Fruit fly (Drosophila melanogaster): Measurements from ENCODE around the gene CG45690.

CG45690 gene

dm6 chr2L:10657981-10658380, at the start of gene CG45690:
TSS of gene CG45690 (plus strand) at chr2L:10658281.
- TF ChIP-seq CG14655 (GFP tag; optimal IDR thresholded peaks at IDR 0.05) (no peak), Pif1B (GFP tag; optimal IDR thresholded peaks at IDR 0.05) (no peak), EcR (GFP tag; optimal IDR thresholded peaks at IDR 0.05) (no peak)

dm6 chr2L:10608662-10609262, 49.3 kb upstream of the CG45690 start:
- TF ChIP-seq CG8159 (tag; optimal IDR thresholded peaks at IDR 0.05), result no peak
- no peak for TF ChIP-seq EcR (GFP tag; optimal IDR thresholded peaks at IDR 0.05)
- TF ChIP-seq D1 (tag; optimal IDR thresholded peaks at IDR 0.05), result no peak
- no peak for TF ChIP-seq gl (tag; optimal IDR thresholded peaks at IDR 0.05)
- no peak for TF ChIP-seq Ets98B (GFP tag; IDR thresholded peaks at IDR 0.05)
- no peak for TF ChIP-seq CG4496 (GFP tag; IDR thresholded peaks at IDR 0.05)
- no peak for TF ChIP-seq CG14655 (GFP tag; optimal IDR thresholded peaks at IDR 0.05)
- TF ChIP-seq CG15710 (tag; optimal IDR thresholded peaks at IDR 0.05), result no peak
- no peak for TF ChIP-seq Pif1B (GFP tag; optimal IDR thresholded peaks at IDR 0.05)
- TF ChIP-seq CG10348 (GFP tag; IDR thresholded peaks at IDR 0.05), result no peak
- no peak for TF ChIP-seq CG12605 (GFP tag; IDR thresholded peaks at IDR 0.05)
- TF ChIP-seq fd96Ca (GFP tag; IDR thresholded peaks at IDR 0.05), result no peak
- TF ChIP-seq Snoo (tag; optimal IDR thresholded peaks at IDR 0.05), result no peak
- TF ChIP-seq CG32121 (GFP tag; IDR thresholded peaks at IDR 0.05), result no peak

- TF ChIP-seq CG13204 (GFP tag; optimal IDR thresholded peaks at IDR 0.05) (no peak), CG4496 (GFP tag; IDR thresholded peaks at IDR 0.05) (peak; percentile 31; the same call in 1 of the 3 replicates)
Measured at dm6 chr2L:10613104-10613503, 45.0 kb upstream of the CG45690 start.

- TF ChIP-seq CG8159 (tag; optimal IDR thresholded peaks at IDR 0.05) (peak; percentile 38), CG34367 (tag; optimal IDR thresholded peaks at IDR 0.05) (no peak), Snoo (tag; optimal IDR thresholded peaks at IDR 0.05) (no peak), CG32121 (GFP tag; IDR thresholded peaks at IDR 0.05) (no peak), CG13204 (GFP tag; optimal IDR thresholded peaks at IDR 0.05) (no peak), EcR (GFP tag; optimal IDR thresholded peaks at IDR 0.05) (no peak), Pif1A (GFP tag; optimal IDR thresholded peaks at IDR 0.05) (no peak), gl (tag; optimal IDR thresholded peaks at IDR 0.05) (no peak), CG17806 (tag; optimal IDR thresholded peaks at IDR 0.05) (peak; percentile 39), CG10348 (GFP tag; IDR thresholded peaks at IDR 0.05) (no peak), CG9948 (tag; optimal IDR thresholded peaks at IDR 0.05) (peak; percentile 45), CG8301 (tag; optimal IDR thresholded peaks at IDR 0.05) (peak; percentile 53), Pif1B (GFP tag; optimal IDR thresholded peaks at IDR 0.05) (no peak), CG14655 (GFP tag; optimal IDR thresholded peaks at IDR 0.05) (peak; percentile 50), fd96Ca (GFP tag; IDR thresholded peaks at IDR 0.05) (no peak), CG15710 (tag; optimal IDR thresholded peaks at IDR 0.05) (peak; percentile 32), D1 (tag; optimal IDR thresholded peaks at IDR 0.05) (no peak), CG4496 (GFP tag; IDR thresholded peaks at IDR 0.05) (0 out of 3 replicates have a peak, but pooled peaks have one; percentile 34)
Measured at dm6 chr2L:10614660-10615479, 43.2 kb upstream of the CG45690 start.

- TF ChIP-seq CG14655 (GFP tag; optimal IDR thresholded peaks at IDR 0.05), result peak; percentile 63
- TF ChIP-seq Pif1A (GFP tag; optimal IDR thresholded peaks at IDR 0.05), result peak; percentile 68
- TF ChIP-seq Ets98B (GFP tag; IDR thresholded peaks at IDR 0.05), result no peak
- no peak for TF ChIP-seq gl (tag; optimal IDR thresholded peaks at IDR 0.05)
- no peak for TF ChIP-seq CG32121 (GFP tag; IDR thresholded peaks at IDR 0.05)
- TF ChIP-seq CG17806 (tag; optimal IDR thresholded peaks at IDR 0.05), result peak; percentile 55
- peak; percentile 46 for TF ChIP-seq CG9948 (tag; optimal IDR thresholded peaks at IDR 0.05)
- TF ChIP-seq CG13204 (GFP tag; optimal IDR thresholded peaks at IDR 0.05), result no peak
- TF ChIP-seq CG8301 (tag; optimal IDR thresholded peaks at IDR 0.05), result peak; percentile 40
- TF ChIP-seq CG34367 (tag; optimal IDR thresholded peaks at IDR 0.05), result peak; percentile 29
- TF ChIP-seq CG8159 (tag; optimal IDR thresholded peaks at IDR 0.05), result peak; percentile 70
- TF ChIP-seq CG15710 (tag; optimal IDR thresholded peaks at IDR 0.05), result peak; percentile 60
- TF ChIP-seq rn (GFP tag; IDR thresholded peaks at IDR 0.05), result no peak
- TF ChIP-seq CG12605 (GFP tag; IDR thresholded peaks at IDR 0.05), result no peak
- no peak for TF ChIP-seq D1 (tag; optimal IDR thresholded peaks at IDR 0.05)
- TF ChIP-seq EcR (GFP tag; optimal IDR thresholded peaks at IDR 0.05), result no peak
- peak; percentile 68 for TF ChIP-seq Snoo (tag; optimal IDR thresholded peaks at IDR 0.05)
- TF ChIP-seq CG10348 (GFP tag; IDR thresholded peaks at IDR 0.05), result no peak
- 0 out of 3 replicates have a peak, but pooled peaks have one; percentile 14 for TF ChIP-seq fd96Ca (GFP tag; IDR thresholded peaks at IDR 0.05)
- TF ChIP-seq Pif1B (GFP tag; optimal IDR thresholded peaks at IDR 0.05), result peak; percentile 39
- 0 out of 3 replicates have a peak, but pooled peaks have one; percentile 13 for TF ChIP-seq CG4496 (GFP tag; IDR thresholded peaks at IDR 0.05)
Measured at dm6 chr2L:10615889-10616288, 42.2 kb upstream of the CG45690 start.

dm6 chr2L:10616767-10617166, 41.3 kb upstream of the CG45690 start:
- peak; percentile 87 for TF ChIP-seq D1 (tag; optimal IDR thresholded peaks at IDR 0.05)
- peak; percentile 85 for TF ChIP-seq Pif1B (GFP tag; optimal IDR thresholded peaks at IDR 0.05)
- TF ChIP-seq CG32121 (GFP tag; IDR thresholded peaks at IDR 0.05), result peak; percentile 94
- TF ChIP-seq CG17806 (tag; optimal IDR thresholded peaks at IDR 0.05), result peak; percentile 93
- TF ChIP-seq CG15710 (tag; optimal IDR thresholded peaks at IDR 0.05), result peak; percentile 89
- TF ChIP-seq Pif1A (GFP tag; optimal IDR thresholded peaks at IDR 0.05), result peak; percentile 81
- TF ChIP-seq EcR (GFP tag; optimal IDR thresholded peaks at IDR 0.05), result no peak
- TF ChIP-seq rn (GFP tag; IDR thresholded peaks at IDR 0.05), result peak; percentile 92
- peak; percentile 92 for TF ChIP-seq fd96Ca (GFP tag; IDR thresholded peaks at IDR 0.05)
- peak; percentile 88 for TF ChIP-seq CG34367 (tag; optimal IDR thresholded peaks at IDR 0.05)
- TF ChIP-seq Ets98B (GFP tag; IDR thresholded peaks at IDR 0.05), result peak; percentile 94
- peak; percentile 93 for TF ChIP-seq CG8301 (tag; optimal IDR thresholded peaks at IDR 0.05)
- TF ChIP-seq CG10348 (GFP tag; IDR thresholded peaks at IDR 0.05), result peak; percentile 78
- peak; percentile 86 for TF ChIP-seq gl (tag; optimal IDR thresholded peaks at IDR 0.05)
- peak; percentile 63 for TF ChIP-seq CG13204 (GFP tag; optimal IDR thresholded peaks at IDR 0.05)
- TF ChIP-seq CG9948 (tag; optimal IDR thresholded peaks at IDR 0.05), result peak; percentile 91
- TF ChIP-seq Snoo (tag; optimal IDR thresholded peaks at IDR 0.05), result peak; percentile 1
- peak; percentile 97 for TF ChIP-seq CG4496 (GFP tag; IDR thresholded peaks at IDR 0.05)
- peak; percentile 95 for TF ChIP-seq CG14655 (GFP tag; optimal IDR thresholded peaks at IDR 0.05)
- peak; percentile 92 for TF ChIP-seq CG8159 (tag; optimal IDR thresholded peaks at IDR 0.05)
- peak; percentile 93 for TF ChIP-seq CG12605 (GFP tag; IDR thresholded peaks at IDR 0.05)

Measured in whole organism, pupa.